Fruit fly (Drosophila melanogaster) whole organism, pupa: Measurements from ENCODE around the gene trn.

Experiments used
- CG15710 ChIP-seq: fragments of 200-800 bp; sonication (Bioruptor generic); optimal IDR thresholded peaks from 2 replicates; lab custom pipeline; 2018; ENCODE audit warnings: missing biosample characterization, mild to moderate bottlenecking, missing genetic modification characterization, moderate library complexity
- CG4496 ChIP-seq: fragments of 200-800 bp; sonication (Bioruptor generic); IDR thresholded peaks from 3 replicates; pipeline ENCODE4 v1.3.6; 2022; ENCODE audit warnings: missing biosample characterization, missing genetic modification characterization
- EcR ChIP-seq: fragments of 200-800 bp; sonication (Bioruptor generic); optimal IDR thresholded peaks from 3 replicates; lab custom pipeline; 2019; ENCODE audit warnings: missing biosample characterization, missing genetic modification characterization, mild to moderate bottlenecking, moderate library complexity, missing genetic modification reagents

DNA sequence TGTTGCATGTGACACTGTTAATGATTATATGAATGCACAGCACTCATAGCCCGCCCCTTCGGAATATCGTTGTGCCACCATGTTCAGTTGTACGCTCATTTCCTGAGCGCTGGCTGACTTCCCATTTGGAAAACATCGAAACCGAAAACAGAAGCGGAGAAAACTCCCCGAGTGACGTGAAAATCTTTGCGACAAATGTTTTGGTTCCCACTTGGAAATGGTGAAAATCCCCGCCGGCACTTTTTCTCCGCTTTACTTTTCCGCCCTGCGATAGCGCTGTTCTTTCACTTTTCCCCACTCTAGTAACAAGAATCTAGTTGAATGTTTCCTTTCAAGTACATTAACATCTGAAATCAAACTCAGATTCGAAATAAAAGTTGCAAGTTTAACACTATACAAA lies 30.9 kb downstream of the trn start:
- TF ChIP-seq CG4496 (GFP tag; lab: Robert Waterston, UW): no peak
- TF ChIP-seq CG15710: no peak
- TF ChIP-seq EcR (GFP tag; lab: Kevin White, UChicago): no peak
